Worm (Caenorhabditis elegans): Measurements from ENCODE around the gene lgc-58.

lgc-58 gene

ce11 chrX:6087676-6088075 is 12.4 kb downstream of the lgc-58 start, which contains the start of gene C45B2.8:
Gene C45B2.8 (plus strand): TSS chrX:6087976.
- TF ChIP-seq egl-44 (GFP tag; IDR thresholded peaks at IDR 0.05) (no peak), dpl-1 (GFP tag; optimal IDR thresholded peaks at IDR 0.05) (no peak), egl-18 (GFP tag; IDR thresholded peaks at IDR 0.05) (no peak), let-526 (GFP tag; IDR thresholded peaks at IDR 0.05) (no peak), T26A5.8 (tag; optimal IDR thresholded peaks at IDR 0.05) (no peak), F37B4.10 (GFP tag; IDR thresholded peaks at IDR 0.05) (no peak), snpc-1.3 (tag; optimal IDR thresholded peaks at IDR 0.05; ENCODE audit: insufficient read depth) (no peak), Y79H2A.3 (GFP tag; conservative IDR thresholded peaks at IDR 0.05) (no peak), xnd-1 (tag; optimal IDR thresholded peaks at IDR 0.05) (no peak), bed-1 (GFP tag; IDR thresholded peaks at IDR 0.05) (no peak), egrh-3 (GFP tag; IDR thresholded peaks at IDR 0.05) (no peak), akir-1 (GFP tag; optimal IDR thresholded peaks at IDR 0.05) (no peak), B0261.1 (tag; optimal IDR thresholded peaks at IDR 0.05) (no peak), mel-28 (tag; optimal IDR thresholded peaks at IDR 0.05; ENCODE audit: borderline replicate concordance) (no peak), T07F8.4 (tag; optimal IDR thresholded peaks at IDR 0.05) (no peak), ccch-3 (GFP tag; optimal IDR thresholded peaks at IDR 0.05) (no peak)

ce11 chrX:6088718-6089117 is 13.4 kb downstream of the lgc-58 start:
- TF ChIP-seq madf-10 (tag; optimal IDR thresholded peaks at IDR 0.05) = peak; percentile 61
- peak; percentile 18; the same call in 1 of the 2 replicates for TF ChIP-seq Y56A3A.18 (GFP tag; IDR thresholded peaks at IDR 0.05)
- TF ChIP-seq tlf-1 (GFP tag; optimal IDR thresholded peaks at IDR 0.05) = peak; percentile 54
- TF ChIP-seq B0336.3 (GFP tag; IDR thresholded peaks at IDR 0.05) = 0 out of 2 replicates have a peak, but pooled peaks have one; percentile 23
- no peak for TF ChIP-seq K12H6.12 (tag; optimal IDR thresholded peaks at IDR 0.05)
- peak; percentile 20 for TF ChIP-seq die-1 (tag; optimal IDR thresholded peaks at IDR 0.05)
- TF ChIP-seq F22D6.2 (tag; optimal IDR thresholded peaks at IDR 0.05) = peak; percentile 22
- no peak for TF ChIP-seq aptf-3 (GFP tag; IDR thresholded peaks at IDR 0.05)
- peak; percentile 41 for TF ChIP-seq atf-7 (tag; optimal IDR thresholded peaks at IDR 0.05)
- 0 out of 2 replicates have a peak, but pooled peaks have one; percentile 39 for TF ChIP-seq Y53G8AR.9 (GFP tag; conservative IDR thresholded peaks at IDR 0.05)
- TF ChIP-seq dpff-1 (tag; optimal IDR thresholded peaks at IDR 0.05) = no peak
- peak; percentile 7 to 42 for TF ChIP-seq let-607 (tag; optimal IDR thresholded peaks at IDR 0.05)
- TF ChIP-seq unc-62 (GFP tag; optimal IDR thresholded peaks at IDR 0.05) = no peak
- TF ChIP-seq sptf-2 (GFP tag; optimal IDR thresholded peaks at IDR 0.05) = peak; percentile 12

DNA sequence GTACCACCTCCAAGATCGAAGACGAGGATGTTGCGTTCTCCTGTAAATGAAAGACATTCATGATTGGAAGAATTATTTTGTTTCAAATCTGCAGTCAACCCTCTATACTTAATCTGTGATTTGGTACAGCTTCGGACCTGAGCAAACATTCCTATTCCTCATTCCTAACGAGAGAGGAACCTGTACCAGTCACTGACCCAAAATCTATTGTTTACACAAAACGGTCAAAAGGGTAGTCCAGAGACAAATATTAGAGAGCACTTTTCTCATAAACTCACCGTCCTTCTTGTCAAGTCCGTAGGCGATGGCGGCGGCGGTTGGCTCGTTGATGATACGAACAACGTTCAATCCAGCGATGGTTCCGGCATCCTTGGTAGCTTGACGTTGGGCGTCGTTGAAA is 15.5 kb downstream of the lgc-58 start:
- no peak for TF ChIP-seq madf-3 (GFP tag; IDR thresholded peaks at IDR 0.05)
- TF ChIP-seq ceh-27 (GFP tag; optimal IDR thresholded peaks at IDR 0.05) = no peak
- no peak for TF ChIP-seq cebp-1 (GFP tag; IDR thresholded peaks at IDR 0.05)
- TF ChIP-seq cebp-1 (tag; optimal IDR thresholded peaks at IDR 0.05) = no peak
- no peak for TF ChIP-seq atf-7 (tag; optimal IDR thresholded peaks at IDR 0.05)
- TF ChIP-seq athp-1 (tag; optimal IDR thresholded peaks at IDR 0.05) = no peak
- no peak for TF ChIP-seq lsl-1 (GFP tag; optimal IDR thresholded peaks at IDR 0.05)
- TF ChIP-seq sea-2 (GFP tag; IDR thresholded peaks at IDR 0.05) = no peak
- no peak for TF ChIP-seq ceh-58 (GFP tag; IDR thresholded peaks at IDR 0.05)
- no peak for TF ChIP-seq F55B11.4 (tag; optimal IDR thresholded peaks at IDR 0.05; ENCODE audit: borderline replicate concordance, insufficient read depth)
- TF ChIP-seq hmg-20 (GFP tag; IDR thresholded peaks at IDR 0.05) = no peak

Data from whole organism, young adult.